Worm (Caenorhabditis elegans): Measurements from ENCODE around the gene F48F5.6.

The F48F5.6 gene

DNA sequence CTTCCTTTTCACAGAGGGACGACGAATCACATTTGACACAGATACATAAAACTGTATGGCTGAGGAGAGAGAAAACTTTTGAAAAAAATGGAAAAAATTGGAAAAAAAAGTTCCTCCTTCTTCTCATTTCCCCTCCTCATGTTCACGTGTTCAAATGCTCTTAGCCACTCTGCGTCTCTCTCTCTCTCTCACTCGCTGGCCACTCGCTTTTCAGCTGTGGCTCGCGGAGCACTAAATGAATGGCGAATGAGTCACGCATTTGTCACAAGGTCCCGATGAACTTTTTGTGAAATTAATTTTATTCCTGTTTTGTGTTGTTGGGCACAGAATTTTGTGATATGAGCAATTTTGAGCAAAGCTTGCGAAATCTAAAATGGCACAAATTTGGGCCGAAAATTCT, 35.2 kb downstream of the F48F5.6 start (continued):
- TF ChIP-seq ceh-58 (GFP tag; IDR thresholded peaks at IDR 0.05) = no peak
- peak; percentile 12; the same call in 1 of the 2 replicates for TF ChIP-seq hmg-1.2 (GFP tag; IDR thresholded peaks at IDR 0.05)
- TF ChIP-seq hlh-26 (GFP tag; conservative IDR thresholded peaks at IDR 0.05) = no peak
- peak; percentile 22 for TF ChIP-seq somi-1 (GFP tag; optimal IDR thresholded peaks at IDR 0.05)
- TF ChIP-seq mxl-1 (tag; optimal IDR thresholded peaks at IDR 0.05) = no peak
- TF ChIP-seq pbrm-1 (GFP tag; IDR thresholded peaks at IDR 0.05) = no peak
- no peak for TF ChIP-seq tbp1 (GFP tag; optimal IDR thresholded peaks at IDR 0.05)
- no peak for TF ChIP-seq unc-130 (GFP tag; optimal IDR thresholded peaks at IDR 0.05)
- TF ChIP-seq unc-62 (GFP tag; optimal IDR thresholded peaks at IDR 0.05) = no peak
- TF ChIP-seq F52B5.7 (tag; optimal IDR thresholded peaks at IDR 0.05) = no peak
- TF ChIP-seq ztf-28 (GFP tag; IDR thresholded peaks at IDR 0.05) = no peak
- no peak for TF ChIP-seq lsl-1 (GFP tag; optimal IDR thresholded peaks at IDR 0.05)
- TF ChIP-seq Y67H2A.10 (GFP tag; conservative IDR thresholded peaks at IDR 0.05) = no peak
- TF ChIP-seq mel-28 (tag; optimal IDR thresholded peaks at IDR 0.05; ENCODE audit: borderline replicate concordance) = no peak
- TF ChIP-seq ets-4 (GFP tag; optimal IDR thresholded peaks at IDR 0.05) = no peak
- TF ChIP-seq repo-1 (tag; optimal IDR thresholded peaks at IDR 0.05) = no peak
- TF ChIP-seq nfya-2 (GFP tag; IDR thresholded peaks at IDR 0.05) = no peak
- TF ChIP-seq Y53G8AR.9 (GFP tag; conservative IDR thresholded peaks at IDR 0.05) = no peak
- TF ChIP-seq C17E4.6 (GFP tag; IDR thresholded peaks at IDR 0.05) = no peak
- no peak for TF ChIP-seq T26A5.8 (tag; optimal IDR thresholded peaks at IDR 0.05)
- TF ChIP-seq lin-26 (GFP tag; IDR thresholded peaks at IDR 0.05) = no peak
- no peak for TF ChIP-seq mes-4 (tag; optimal IDR thresholded peaks at IDR 0.05)
- TF ChIP-seq let-526 (GFP tag; IDR thresholded peaks at IDR 0.05) = no peak
- TF ChIP-seq F55B11.4 (tag; optimal IDR thresholded peaks at IDR 0.05; ENCODE audit: borderline replicate concordance, insufficient read depth) = no peak
- TF ChIP-seq ztf-6 (GFP tag; IDR thresholded peaks at IDR 0.05) = no peak
- TF ChIP-seq sdz-38 (tag; optimal IDR thresholded peaks at IDR 0.05) = no peak
- TF ChIP-seq fkh-3 (tag; optimal IDR thresholded peaks at IDR 0.05) = no peak
- peak; percentile 46 for TF ChIP-seq attf-5 (GFP tag; optimal IDR thresholded peaks at IDR 0.05)
- no peak; the same call in 1 of the 2 replicates for TF ChIP-seq nfyb-1 (GFP tag; IDR thresholded peaks at IDR 0.05)
- TF ChIP-seq F57C9.4 (tag; optimal IDR thresholded peaks at IDR 0.05) = no peak
- no peak for TF ChIP-seq lag-1 (GFP tag; IDR thresholded peaks at IDR 0.05)
- TF ChIP-seq zfh-2 (GFP tag; conservative IDR thresholded peaks at IDR 0.05) = peak; percentile 81
- TF ChIP-seq bed-2 (GFP tag; IDR thresholded peaks at IDR 0.05) = no peak
- no peak for TF ChIP-seq snpc-1.3 (tag; optimal IDR thresholded peaks at IDR 0.05; ENCODE audit: insufficient read depth)
- TF ChIP-seq F23B12.7 (tag; optimal IDR thresholded peaks at IDR 0.05; ENCODE audit: insufficient read depth) = no peak
- no peak for TF ChIP-seq nhr-27 (tag; optimal IDR thresholded peaks at IDR 0.05)
- no peak for TF ChIP-seq tlf-1 (GFP tag; optimal IDR thresholded peaks at IDR 0.05)
- no peak for TF ChIP-seq ceh-40 (GFP tag; IDR thresholded peaks at IDR 0.05)
- no peak for TF ChIP-seq B0261.1 (tag; optimal IDR thresholded peaks at IDR 0.05)
- peak in 1 of 3 experiments; percentile 6 for TF ChIP-seq lin-35 (GFP tag; optimal IDR thresholded peaks at IDR 0.05)
- no peak for TF ChIP-seq Y56A3A.18 (GFP tag; IDR thresholded peaks at IDR 0.05)
- TF ChIP-seq dox-1 (GFP tag; IDR thresholded peaks at IDR 0.05) = peak; percentile 13; the same call in 1 of the 2 replicates
- TF ChIP-seq Y53F4B.3 (GFP tag; IDR thresholded peaks at IDR 0.05) = no peak
- TF ChIP-seq chd-7 (tag; optimal IDR thresholded peaks at IDR 0.05) = no peak
- TF ChIP-seq ztf-26 (tag; optimal IDR thresholded peaks at IDR 0.05) = no peak
- TF ChIP-seq B0336.3 (GFP tag; IDR thresholded peaks at IDR 0.05) = no peak
- TF ChIP-seq hsf-1 (GFP tag; IDR thresholded peaks at IDR 0.05) = no peak
- peak; percentile 15 for TF ChIP-seq nhr-80 (tag; optimal IDR thresholded peaks at IDR 0.05)
- TF ChIP-seq let-607 (tag; optimal IDR thresholded peaks at IDR 0.05) = no peak
- TF ChIP-seq nhr-120 (GFP tag; IDR thresholded peaks at IDR 0.05) = no peak
